Fruit fly (Drosophila melanogaster): ENCODE results near the gene Lcp65Af.

Gene Lcp65Af

dm6 chr3L:6094697-6095096 lies 41.9 kb downstream of the Lcp65Af start, which contains the start of the genes CG10467 and loj:
CG10467 (minus strand) TSS chr3L:6094747.
loj (plus strand) TSS chr3L:6094987.
- TF ChIP-seq CG3407 (GFP tag; optimal IDR thresholded peaks at IDR 0.05) (peak; percentile 84), tll (GFP tag; optimal IDR thresholded peaks at IDR 0.05) (peak in 1 of 2 experiments; percentile 62), Usf (GFP tag; optimal IDR thresholded peaks at IDR 0.05) (peak; percentile 93), fd64A (GFP tag; optimal IDR thresholded peaks at IDR 0.05) (peak; percentile 36), tx (GFP tag; optimal IDR thresholded peaks at IDR 0.05) (peak; percentile 80), CG1602 (GFP tag; optimal IDR thresholded peaks at IDR 0.05) (peak; percentile 98), CG11093 (GFP tag; IDR thresholded peaks at IDR 0.05) (peak; percentile 97), CG9817 (tag; optimal IDR thresholded peaks at IDR 0.05) (peak; percentile 98), CG6791 (GFP tag; IDR thresholded peaks at IDR 0.05; ENCODE audit: partially characterized antibody) (peak; percentile 55; the same call in 1 of the 3 replicates), al (GFP tag; IDR thresholded peaks at IDR 0.05) (peak; percentile 98), HHEX (GFP tag; optimal IDR thresholded peaks at IDR 0.05) (peak; percentile 91), sisA (GFP tag; IDR thresholded peaks at IDR 0.05) (peak; percentile 99), ash1 (GFP tag; optimal IDR thresholded peaks at IDR 0.05) (peak; percentile 19), Sox102F (GFP tag; optimal IDR thresholded peaks at IDR 0.05) (peak; percentile 97), Sry-δ (GFP tag; optimal IDR thresholded peaks at IDR 0.05) (peak; percentile 91), ttk (GFP tag; IDR thresholded peaks at IDR 0.05) (peak; percentile 98), emc (GFP tag; optimal IDR thresholded peaks at IDR 0.05) (peak; percentile 72), CG16813 (GFP tag; IDR thresholded peaks at IDR 0.05; ENCODE audit: partially characterized antibody) (peak; percentile 75), CG6654 (GFP tag; optimal IDR thresholded peaks at IDR 0.05) (peak; percentile 83), lmd (GFP tag; IDR thresholded peaks at IDR 0.05) (peak; percentile 98), PHDP (tag; optimal IDR thresholded peaks at IDR 0.05) (peak; percentile 97), CG12659 (GFP tag; optimal IDR thresholded peaks at IDR 0.05) (peak; percentile 96), Xbp1 (GFP tag; optimal IDR thresholded peaks at IDR 0.05) (peak; percentile 98), gsb (GFP tag; IDR thresholded peaks at IDR 0.05) (peak; percentile 90), jing (GFP tag; optimal IDR thresholded peaks at IDR 0.05) (peak; percentile 87), Antp (GFP tag; optimal IDR thresholded peaks at IDR 0.05) (peak; percentile 73), HmgZ (tag; optimal IDR thresholded peaks at IDR 0.05) (peak; percentile 94), row (GFP tag; IDR thresholded peaks at IDR 0.05) (peak; percentile 98), CG10267 (tag; optimal IDR thresholded peaks at IDR 0.05) (peak; percentile 90), ind (GFP tag; optimal IDR thresholded peaks at IDR 0.05) (peak; percentile 98), ara (GFP tag; IDR thresholded peaks at IDR 0.05) (peak; percentile 96), Taf1 (GFP tag; IDR thresholded peaks at IDR 0.05) (peak; percentile 87), CG11560 (tag; IDR thresholded peaks at IDR 0.05) (peak; percentile 91), Mes4 (GFP tag; optimal IDR thresholded peaks at IDR 0.05) (peak; percentile 28), CHES-1-like (GFP tag; optimal IDR thresholded peaks at IDR 0.05) (peak; percentile 73), dysf (GFP tag; IDR thresholded peaks at IDR 0.05) (peak; percentile 98), cwo (GFP tag; optimal IDR thresholded peaks at IDR 0.05) (peak; percentile 83), caup (GFP tag; optimal IDR thresholded peaks at IDR 0.05; ENCODE audit: severe bottlenecking) (peak; percentile 89), kay (GFP tag; optimal IDR thresholded peaks at IDR 0.05) (peak; percentile 92), da (GFP tag; optimal IDR thresholded peaks at IDR 0.05) (peak; percentile 32), CG11695 (GFP tag; IDR thresholded peaks at IDR 0.05) (peak; percentile 89), Meics (GFP tag; optimal IDR thresholded peaks at IDR 0.05) (peak; percentile 92), ken (GFP tag; IDR thresholded peaks at IDR 0.05) (peak; percentile 97), CG2889 (GFP tag; IDR thresholded peaks at IDR 0.05) (peak; percentile 96), CG12391 (tag; optimal IDR thresholded peaks at IDR 0.05) (peak; percentile 97), CG18599 (GFP tag; optimal IDR thresholded peaks at IDR 0.05) (peak; percentile 94), Max (GFP tag; optimal IDR thresholded peaks at IDR 0.05) (peak; percentile 92), gro (GFP tag; optimal IDR thresholded peaks at IDR 0.05) (peak; percentile 71), CG5245 (GFP tag; optimal IDR thresholded peaks at IDR 0.05) (peak; percentile 93), ac (GFP tag; optimal IDR thresholded peaks at IDR 0.05) (peak; percentile 72), CG12155 (GFP tag; optimal IDR thresholded peaks at IDR 0.05) (peak; percentile 96)

All from whole organism, embryonic.